Worm (Caenorhabditis elegans) whole organism, midembryonic: ENCODE results near the gene scl-14.

ENCODE experiments used
- flt-1 ChIP-seq: fragments of 200-800 bp; sonication (Bioruptor generic); IDR thresholded peaks from 2 replicates; pipeline ENCODE4 v1.3.6; 2022; ENCODE audit warnings: missing genetic modification characterization, missing compliant biosample characterization
- klf-2 ChIP-seq: fragments of 200-800 bp; sonication (Bioruptor generic); conservative IDR thresholded peaks from 2 replicates; pipeline ENCODE4 v1.3.6; 2022; ENCODE audit warnings: missing genetic modification reagents, missing genetic modification characterization, missing compliant biosample characterization
- ref-1 ChIP-seq: fragments of 200-800 bp; sonication (Bioruptor generic); conservative IDR thresholded peaks from 2 replicates; pipeline ENCODE4 v1.3.6; 2022; ENCODE audit warnings: missing genetic modification reagents, missing genetic modification characterization, missing compliant biosample characterization
- tab-1 ChIP-seq: fragments of 200-800 bp; sonication (Bioruptor generic); IDR thresholded peaks from 2 replicates; pipeline ENCODE4 v1.3.6; 2022; ENCODE audit warnings: missing genetic modification characterization, missing compliant biosample characterization
- ztf-23 ChIP-seq: fragments of 200-800 bp; sonication (Bioruptor generic); IDR thresholded peaks from 2 replicates; pipeline ENCODE4 v1.3.6; 2022; ENCODE audit warnings: missing genetic modification reagents, missing genetic modification characterization, missing compliant biosample characterization

ce11 chrIV:13188959-13189358 lies 23.7 kb downstream of the scl-14 start, which contains the start of gene F58D2.4:
- TF ChIP-seq ref-1 (GFP tag; lab: Robert Waterston, UW) (no peak), tab-1 (GFP tag; lab: Robert Waterston, UW) (no peak), flt-1 (no peak), klf-2 (GFP tag; lab: Robert Waterston, UW) (no peak), ztf-23 (GFP tag; lab: Robert Waterston, UW) (no peak)
